Worm (Caenorhabditis elegans): Measurements from ENCODE around the gene F54D5.24.

DNA sequence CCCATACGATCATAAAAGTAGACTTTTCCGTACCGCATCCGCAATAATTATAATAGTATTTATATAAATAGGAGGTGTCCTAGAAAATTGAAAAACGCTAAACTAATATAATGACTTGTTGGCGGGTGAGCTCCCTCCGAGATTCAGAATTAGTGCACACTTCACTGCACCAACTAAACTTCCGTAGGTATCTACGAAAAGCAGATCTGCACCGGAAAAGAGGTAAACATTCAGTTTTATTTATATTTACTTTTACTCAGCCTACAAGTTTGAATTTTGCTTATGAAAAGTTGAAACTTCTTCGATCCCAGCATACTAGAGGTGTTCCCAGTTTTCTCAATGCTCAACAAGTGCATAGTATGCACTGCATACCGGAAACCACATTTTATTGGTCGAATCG lies 36.3 kb downstream of the F54D5.24 start, which contains the start of gene F07A11.1:
- TF ChIP-seq hlh-12 (tag; optimal IDR thresholded peaks at IDR 0.05) (no peak), Y53G8AR.9 (GFP tag; conservative IDR thresholded peaks at IDR 0.05) (no peak), nhr-80 (tag; optimal IDR thresholded peaks at IDR 0.05) (no peak), atf-7 (tag; optimal IDR thresholded peaks at IDR 0.05) (no peak), repo-1 (tag; optimal IDR thresholded peaks at IDR 0.05) (no peak), C06A6.2 (GFP tag; conservative IDR thresholded peaks at IDR 0.05) (no peak)
